Fruit fly (Drosophila melanogaster): ENCODE data around the gene Cox10.
A peak's percentile ranks its signal among the peaks of the same experiment; 100 is the strongest.

Gene Cox10

DNA sequence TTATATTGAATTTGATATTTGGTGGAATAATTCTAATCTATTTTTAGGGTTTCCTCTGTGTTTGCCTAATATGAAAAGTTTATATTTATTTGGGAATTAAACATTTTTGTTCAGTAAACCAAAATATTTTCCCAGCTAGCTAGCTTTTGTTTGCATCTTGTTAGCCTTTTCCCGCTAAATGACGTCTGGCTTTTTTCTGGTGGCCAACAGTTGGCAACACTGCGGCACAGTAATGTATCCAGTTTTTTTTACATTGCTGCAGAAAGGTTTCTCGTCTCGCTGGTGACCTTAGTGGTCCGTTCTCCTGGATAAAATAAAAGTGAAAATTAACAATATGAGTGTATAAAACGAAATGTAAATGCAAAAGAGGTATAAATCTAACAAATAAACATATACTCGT lies 33.0 kb downstream of the Cox10 start, which contains the start of gene lft (continued):
- TF ChIP-seq CG1603 (tag; optimal IDR thresholded peaks at IDR 0.05) (peak; percentile 51), Sry-β (GFP tag; optimal IDR thresholded peaks at IDR 0.05) (peak; percentile 90), CG2116 (GFP tag; optimal IDR thresholded peaks at IDR 0.05) (peak; percentile 16), CG18011 (GFP tag; optimal IDR thresholded peaks at IDR 0.05) (peak; percentile 81), Dref (GFP tag; IDR thresholded peaks at IDR 0.05) (no peak), Sry-δ (GFP tag; optimal IDR thresholded peaks at IDR 0.05) (peak; percentile 36), YL-1 (GFP tag; optimal IDR thresholded peaks at IDR 0.05) (peak; percentile 32), ase (GFP tag; IDR thresholded peaks at IDR 0.05) (no peak), schlank (tag; optimal IDR thresholded peaks at IDR 0.05) (no peak), pzg (GFP tag; optimal IDR thresholded peaks at IDR 0.05) (peak; percentile 24), Nf-YC (tag; optimal IDR thresholded peaks at IDR 0.05) (peak; percentile 3), CG2199 (GFP tag; IDR thresholded peaks at IDR 0.05) (0 out of 3 replicates have a peak, but pooled peaks have one; percentile 45), Pdp1 (GFP tag; optimal IDR thresholded peaks at IDR 0.05) (no peak), ranshi (GFP tag; IDR thresholded peaks at IDR 0.05) (no peak), scrt (GFP tag; optimal IDR thresholded peaks at IDR 0.05) (no peak), Lhr (GFP tag; optimal IDR thresholded peaks at IDR 0.05) (no peak), ttk (GFP tag; IDR thresholded peaks at IDR 0.05) (no peak), CG15514 (GFP tag; optimal IDR thresholded peaks at IDR 0.05) (peak; percentile 5), Asciz (GFP tag; optimal IDR thresholded peaks at IDR 0.05) (no peak), CoRest (tag; optimal IDR thresholded peaks at IDR 0.05) (peak; percentile 8), Med (GFP tag) (peak; percentile 73), CG14050 (GFP tag; IDR thresholded peaks at IDR 0.05) (no peak), trem (tag; optimal IDR thresholded peaks at IDR 0.05) (peak; percentile 42), MBD-R2 (GFP tag; IDR thresholded peaks at IDR 0.05) (0 out of 2 replicates have a peak, but pooled peaks have one; percentile 30), CG14710 (tag; optimal IDR thresholded peaks at IDR 0.05) (peak; percentile 3), cg (GFP tag; optimal IDR thresholded peaks at IDR 0.05) (no peak), CG17829 (tag; optimal IDR thresholded peaks at IDR 0.05) (no peak)

DNA sequence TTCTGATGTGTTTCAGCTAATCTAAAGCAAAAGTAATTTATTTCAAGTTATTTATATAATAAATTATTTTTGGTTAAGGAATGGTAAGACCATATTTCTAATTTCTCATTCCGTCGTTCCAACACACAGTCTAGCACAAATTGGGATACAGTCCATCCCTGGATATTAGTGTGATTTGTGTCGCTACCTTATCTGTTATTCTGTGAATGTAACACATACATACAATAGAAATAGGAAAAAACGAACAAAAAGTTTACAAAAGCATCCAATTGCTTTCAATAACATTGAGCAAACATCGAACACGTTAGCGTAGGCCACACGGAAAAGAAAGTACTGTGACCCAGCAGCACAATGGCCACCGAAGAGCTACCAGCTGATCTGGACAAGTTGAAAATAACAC lies 35.3 kb downstream of the Cox10 start, which contains the start of gene CG5056:
Gene CG5056, plus strand, starts transcription at position 168 of the 400 bp plus-strand sequence.
- TF ChIP-seq CG7372 (GFP tag; IDR thresholded peaks at IDR 0.05) (no peak), CG4424 (GFP tag; optimal IDR thresholded peaks at IDR 0.05) (peak; percentile 3), Dll (GFP tag; IDR thresholded peaks at IDR 0.05; ENCODE audit: partially characterized antibody) (peak; percentile 28; the same call in 1 of the 4 replicates), CG3995 (GFP tag; optimal IDR thresholded peaks at IDR 0.05) (peak; percentile 7), CG18262 (tag; optimal IDR thresholded peaks at IDR 0.05) (peak; percentile 7), CG12391 (tag; optimal IDR thresholded peaks at IDR 0.05) (peak; percentile 47), Sin3A (optimal IDR thresholded peaks at IDR 0.05) (no peak), CG2129 (GFP tag; IDR thresholded peaks at IDR 0.05; ENCODE audit: partially characterized antibody) (no peak), HmgZ (tag; optimal IDR thresholded peaks at IDR 0.05) (peak; percentile 62), bigmax (GFP tag; optimal IDR thresholded peaks at IDR 0.05) (peak; percentile 69), CG17186 (GFP tag; optimal IDR thresholded peaks at IDR 0.05) (peak; percentile 48), CG1024 (GFP tag; IDR thresholded peaks at IDR 0.05) (peak; percentile 93), Sry-δ (GFP tag; optimal IDR thresholded peaks at IDR 0.05) (peak; percentile 26), nmo (GFP tag; optimal IDR thresholded peaks at IDR 0.05) (peak; percentile 64), Doc2 (GFP tag; IDR thresholded peaks at IDR 0.05) (no peak), Nf-YC (tag; optimal IDR thresholded peaks at IDR 0.05) (peak; percentile 53), BEAF-32 (GFP tag; optimal IDR thresholded peaks at IDR 0.05) (peak; percentile 44), CG7271 (tag; optimal IDR thresholded peaks at IDR 0.05) (peak; percentile 11), CG8388 (GFP tag; optimal IDR thresholded peaks at IDR 0.05) (no peak), CG34376 (GFP tag; optimal IDR thresholded peaks at IDR 0.05) (no peak), zfh2 (GFP tag; optimal IDR thresholded peaks at IDR 0.05) (no peak), row (GFP tag; IDR thresholded peaks at IDR 0.05) (peak; percentile 86), CG6791 (GFP tag; IDR thresholded peaks at IDR 0.05; ENCODE audit: partially characterized antibody) (0 out of 3 replicates have a peak, but pooled peaks have one; percentile 25), trem (tag; optimal IDR thresholded peaks at IDR 0.05) (peak; percentile 69), CG17912 (GFP tag; optimal IDR thresholded peaks at IDR 0.05) (peak; percentile 19), Ravus (GFP tag; IDR thresholded peaks at IDR 0.05) (no peak)

Measured in whole organism, embryonic.